Worm (Caenorhabditis elegans) whole organism, L4 larva: ENCODE results near the gene gcy-6.

Experiments used
- D1046.2 ChIP-seq: fragments of 200-800 bp; sonication (Bioruptor generic); IDR thresholded peaks from 2 replicates; pipeline ENCODE4 v1.3.6; 2022; ENCODE audit warnings: missing genetic modification characterization, missing compliant biosample characterization
- F44E2.7 ChIP-seq: fragments of 200-800 bp; sonication (Bioruptor generic); IDR thresholded peaks from 2 replicates; pipeline ENCODE4 v2.1.2; 2022; ENCODE audit warnings: missing genetic modification characterization, missing compliant biosample characterization
- R02D3.7 ChIP-seq: fragments of 150-350 bp; sonication (generic microtip); optimal IDR thresholded peaks from 3 replicates; lab custom pipeline; 2014; ENCODE audit warnings: missing biosample characterization, missing genetic modification characterization
- T20F7.1 ChIP-seq: fragments of 200-800 bp; sonication (Bioruptor generic); optimal IDR thresholded peaks from 2 replicates; lab custom pipeline; 2018; ENCODE audit warnings: mild to moderate bottlenecking, missing genetic modification characterization, missing compliant biosample characterization
- Y105C5A.15 ChIP-seq: fragments of 200-800 bp; sonication (Bioruptor generic); IDR thresholded peaks from 2 replicates; pipeline ENCODE4 v1.3.6; 2022; ENCODE audit warnings: missing genetic modification characterization, missing compliant biosample characterization
- Y5F2A.4 ChIP-seq: fragments of 200-800 bp; sonication (Bioruptor generic); optimal IDR thresholded peaks from 2 replicates; lab custom pipeline; 2018; ENCODE audit warnings: mild to moderate bottlenecking, missing genetic modification characterization, missing compliant biosample characterization
- ZK546.5 ChIP-seq, 2 experiments: sonication (generic microtip); optimal IDR thresholded peaks; 2 replicates each; lab custom pipeline; 2017; ENCODE audit warnings: missing biosample characterization in 2 of 2, missing genetic modification characterization in 2 of 2
- attf-4 ChIP-seq: sonication (generic microtip); optimal IDR thresholded peaks from 3 replicates; lab custom pipeline; 2017; ENCODE audit warnings: missing biosample characterization, missing genetic modification characterization
- ceh-20 ChIP-seq: fragments of 200-800 bp; sonication (Bioruptor generic); IDR thresholded peaks from 2 replicates; pipeline ENCODE4 v1.3.6; 2022; ENCODE audit warnings: missing genetic modification reagents, missing genetic modification characterization, missing compliant biosample characterization
- ceh-32 ChIP-seq: sonication (generic microtip); optimal IDR thresholded peaks from 2 replicates; lab custom pipeline; 2016; ENCODE audit warnings: mild to moderate bottlenecking, missing genetic modification characterization, missing compliant biosample characterization; ENCODE audit not compliant: poor library complexity
- ceh-62 ChIP-seq: sonication (generic microtip); optimal IDR thresholded peaks from 2 replicates; lab custom pipeline; 2017; ENCODE audit warnings: missing biosample characterization, missing genetic modification characterization
- ces-1 ChIP-seq: fragments of 150-350 bp; sonication (generic microtip); optimal IDR thresholded peaks from 4 replicates; lab custom pipeline; 2014; ENCODE audit warnings: missing biosample characterization, missing genetic modification reagents, missing genetic modification characterization
- cey-2 ChIP-seq: sonication (generic microtip); optimal IDR thresholded peaks from 3 replicates; lab custom pipeline; 2017; ENCODE audit warnings: missing genetic modification characterization, mild to moderate bottlenecking, missing compliant biosample characterization, antibody characterized with exemption, borderline replicate concordance; ENCODE audit not compliant: insufficient read depth
- daf-16 ChIP-seq, 3 experiments: sonication (generic microtip); optimal IDR thresholded peaks; 2 replicates each; lab custom pipeline; 2016 to 2017; ENCODE audit warnings: missing genetic modification characterization in 3 of 3, missing genetic modification reagents in 3 of 3, mild to moderate bottlenecking in 2 of 3, missing compliant biosample characterization in 2 of 3, missing biosample characterization in 1 of 3, moderate library complexity in 1 of 3
- daf-8 ChIP-seq: fragments of 200-800 bp; sonication (Bioruptor generic); IDR thresholded peaks from 2 replicates; pipeline ENCODE4 v1.3.6; 2022; ENCODE audit warnings: missing genetic modification characterization, missing compliant biosample characterization
- dmd-6 ChIP-seq: fragments of 200-800 bp; sonication (Bioruptor generic); IDR thresholded peaks from 2 replicates; pipeline ENCODE4 v1.3.6; 2022; ENCODE audit warnings: missing genetic modification reagents, missing genetic modification characterization, missing compliant biosample characterization
- dmd-8 ChIP-seq: fragments of 200-800 bp; sonication (Bioruptor generic); IDR thresholded peaks from 2 replicates; pipeline ENCODE4 v1.3.6; 2022; ENCODE audit warnings: missing genetic modification characterization, missing compliant biosample characterization
- dpl-1 ChIP-seq: fragments of 150-350 bp; optimal IDR thresholded peaks from 2 replicates; lab custom pipeline; 2014; ENCODE audit warnings: missing biosample characterization, missing genetic modification reagents, missing genetic modification characterization
- dve-1 ChIP-seq: sonication (generic microtip); optimal IDR thresholded peaks from 2 replicates; lab custom pipeline; 2017; ENCODE audit warnings: antibody characterized with exemption, mild to moderate bottlenecking, missing genetic modification characterization, missing compliant biosample characterization; ENCODE audit not compliant: insufficient read depth
- egl-43 ChIP-seq: fragments of 200-800 bp; sonication (Bioruptor generic); IDR thresholded peaks from 2 replicates; pipeline ENCODE4 v1.3.6; 2022; ENCODE audit warnings: missing genetic modification reagents, missing genetic modification characterization, missing compliant biosample characterization
- gei-8 ChIP-seq: fragments of 200-800 bp; sonication (Bioruptor generic); optimal IDR thresholded peaks from 2 replicates; lab custom pipeline; 2018; ENCODE audit warnings: mild to moderate bottlenecking, missing genetic modification characterization, missing compliant biosample characterization
- hlh-30 ChIP-seq: sonication (generic microtip); optimal IDR thresholded peaks from 2 replicates; lab custom pipeline; 2017; ENCODE audit warnings: antibody characterized with exemption, mild to moderate bottlenecking, missing genetic modification characterization, missing compliant biosample characterization; ENCODE audit not compliant: insufficient read depth
- lin-1 ChIP-seq: fragments of 200-800 bp; sonication (Bioruptor generic); IDR thresholded peaks from 2 replicates; pipeline ENCODE4 v1.3.6; 2022; ENCODE audit warnings: missing genetic modification reagents, missing genetic modification characterization, missing compliant biosample characterization
- lin-13 ChIP-seq: fragments of 150-350 bp; optimal IDR thresholded peaks from 2 replicates; lab custom pipeline; 2014; ENCODE audit warnings: missing biosample characterization, missing genetic modification reagents, missing genetic modification characterization
- lin-38 ChIP-seq: fragments of 200-800 bp; sonication (Bioruptor generic); IDR thresholded peaks from 2 replicates; pipeline ENCODE4 v1.3.6; 2022; ENCODE audit warnings: missing genetic modification reagents, missing genetic modification characterization, missing compliant biosample characterization
- lsy-2 ChIP-seq, 2 experiments: fragments of 150-350 bp in 1 of 2; sonication (generic microtip) in 1 of 2; optimal IDR thresholded peaks; 2 replicates each; lab custom pipeline; 2014 to 2017; ENCODE audit warnings: missing biosample characterization in 2 of 2, missing genetic modification characterization in 2 of 2
- mdt-29 ChIP-seq: fragments of 200-800 bp; sonication (Bioruptor generic); IDR thresholded peaks from 2 replicates; pipeline ENCODE4 v1.3.6; 2022; ENCODE audit warnings: missing genetic modification reagents, missing genetic modification characterization, missing compliant biosample characterization
- mep-1 ChIP-seq: fragments of 150-350 bp; sonication (generic microtip); optimal IDR thresholded peaks from 3 replicates; lab custom pipeline; 2014; ENCODE audit warnings: missing biosample characterization, missing genetic modification characterization
- mes-2 ChIP-seq: sonication (generic microtip); optimal IDR thresholded peaks from 2 replicates; lab custom pipeline; 2016; ENCODE audit warnings: missing genotype, mild to moderate bottlenecking, missing genetic modification characterization, missing compliant biosample characterization; ENCODE audit not compliant: poor library complexity, severe bottlenecking
- nhr-10 ChIP-seq: fragments of 150-350 bp; optimal IDR thresholded peaks from 2 replicates; lab custom pipeline; 2014; ENCODE audit warnings: missing biosample characterization, missing genetic modification characterization
- nhr-102 ChIP-seq: sonication (generic microtip); optimal IDR thresholded peaks from 2 replicates; lab custom pipeline; 2016; ENCODE audit warnings: mild to moderate bottlenecking, missing genetic modification characterization, moderate library complexity, missing compliant biosample characterization
- nhr-11 ChIP-seq: fragments of 150-350 bp; optimal IDR thresholded peaks from 2 replicates; lab custom pipeline; 2014; ENCODE audit warnings: missing biosample characterization, missing genetic modification characterization
- nhr-111 ChIP-seq: fragments of 200-800 bp; sonication (Bioruptor generic); optimal IDR thresholded peaks from 2 replicates; lab custom pipeline; 2018; ENCODE audit warnings: mild to moderate bottlenecking, missing genetic modification characterization, missing compliant biosample characterization
- nhr-28 ChIP-seq: fragments of 150-350 bp; optimal IDR thresholded peaks from 2 replicates; lab custom pipeline; 2014; ENCODE audit warnings: missing biosample characterization, missing genetic modification characterization
- nhr-48 ChIP-seq: sonication (generic microtip); optimal IDR thresholded peaks from 2 replicates; lab custom pipeline; 2016; ENCODE audit warnings: mild to moderate bottlenecking, missing genetic modification characterization, missing compliant biosample characterization
- nhr-77 ChIP-seq: fragments of 150-350 bp; optimal IDR thresholded peaks from 2 replicates; lab custom pipeline; 2014; ENCODE audit warnings: missing biosample characterization, missing genetic modification characterization
- php-3 ChIP-seq: fragments of 200-800 bp; sonication (Bioruptor generic); IDR thresholded peaks from 2 replicates; pipeline ENCODE4 v1.3.6; 2022; ENCODE audit warnings: missing genetic modification reagents, missing genetic modification characterization, missing compliant biosample characterization
- saeg-2 ChIP-seq: fragments of 200-800 bp; sonication (Bioruptor generic); IDR thresholded peaks from 2 replicates; pipeline ENCODE4 v1.3.6; 2022; ENCODE audit warnings: missing genetic modification reagents, missing genetic modification characterization, missing compliant biosample characterization
- sdz-12 ChIP-seq: fragments of 200-800 bp; sonication (Bioruptor generic); optimal IDR thresholded peaks from 2 replicates; lab custom pipeline; 2018; ENCODE audit warnings: mild to moderate bottlenecking, missing genetic modification characterization, missing compliant biosample characterization
- set-16 ChIP-seq: fragments of 200-800 bp; sonication (Bioruptor generic); IDR thresholded peaks from 2 replicates; pipeline ENCODE4 v1.3.6; 2022; ENCODE audit warnings: missing genetic modification reagents, missing genetic modification characterization, missing compliant biosample characterization
- snpc-1.2 ChIP-seq: fragments of 200-800 bp; sonication (Bioruptor generic); IDR thresholded peaks from 2 replicates; pipeline ENCODE4 v1.3.6; 2022; ENCODE audit warnings: missing genetic modification reagents, missing genetic modification characterization, missing compliant biosample characterization
- spr-3 ChIP-seq: fragments of 200-800 bp; sonication (Bioruptor generic); optimal IDR thresholded peaks from 2 replicates; lab custom pipeline; 2018; ENCODE audit warnings: mild to moderate bottlenecking, missing genetic modification characterization, missing compliant biosample characterization
- unc-130 ChIP-seq: sonication (generic microtip); optimal IDR thresholded peaks from 2 replicates; lab custom pipeline; 2016; ENCODE audit warnings: missing genetic modification reagents, missing genetic modification characterization, missing compliant biosample characterization
- unc-62 ChIP-seq, 3 experiments: fragments of 150-350 bp in 1 of 3; sonication (generic microtip); optimal IDR thresholded peaks in 2 of 3; peaks in 1 of 3; 1 replicate in 1 of 3; 2 replicates in 2 of 3; lab custom pipeline; 2014 to 2017; ENCODE audit warnings: missing biosample characterization in 3 of 3, missing genetic modification characterization in 3 of 3, missing genetic modification reagents in 3 of 3, missing genotype in 1 of 3
- vab-7 ChIP-seq: fragments of 200-800 bp; sonication (Bioruptor generic); IDR thresholded peaks from 2 replicates; pipeline ENCODE4 v1.3.6; 2022; ENCODE audit warnings: missing genetic modification reagents, missing genetic modification characterization, missing compliant biosample characterization
- zfp-3 ChIP-seq: fragments of 200-800 bp; sonication (Bioruptor generic); conservative IDR thresholded peaks from 2 replicates; pipeline ENCODE4 v1.3.6; 2022; ENCODE audit warnings: missing genetic modification reagents, missing genetic modification characterization, missing compliant biosample characterization

Gene gcy-6

ce11 chrV:10338305-10338992 is 24.6 kb upstream of the gcy-6 start, which contains the start of gene arx-2:
arx-2 (minus strand) TSS chrV:10338355.
- TF ChIP-seq zfp-3, result no peak
- TF ChIP-seq dpl-1 (GFP tag; lab: Kevin White, UChicago), result peak; percentile 49
- no peak for TF ChIP-seq R02D3.7 (tag; lab: Kevin White, UChicago)
- TF ChIP-seq ZK546.5 (tag; optimal IDR thresholded peaks at IDR 0.05; lab: Kevin White, UChicago), result no peak
- TF ChIP-seq D1046.2 (GFP tag; lab: Robert Waterston, UW), result no peak
- no peak for TF ChIP-seq vab-7 (GFP tag; lab: Robert Waterston, UW)
- peak; percentile 3 for TF ChIP-seq unc-130 (GFP tag; lab: Kevin White, UChicago)
- TF ChIP-seq nhr-77 (tag; lab: Kevin White, UChicago), result peak; percentile 53
- peak; percentile 62 for TF ChIP-seq mes-2 (tag; lab: Kevin White, UChicago)
- TF ChIP-seq lin-38 (GFP tag; lab: Robert Waterston, UW), result peak; percentile 87
- TF ChIP-seq nhr-11 (tag; lab: Kevin White, UChicago), result no peak
- TF ChIP-seq T20F7.1 (GFP tag; lab: Kevin White, UChicago), result peak; percentile 27
- TF ChIP-seq lsy-2 (tag; optimal IDR thresholded peaks at IDR 0.05; lab: Kevin White, UChicago), result peak in 1 of 2 experiments; percentile 61
- TF ChIP-seq mep-1 (tag; lab: Kevin White, UChicago), result peak; percentile 56
- TF ChIP-seq nhr-28 (tag; lab: Kevin White, UChicago), result peak; percentile 64
- TF ChIP-seq hlh-30 (tag; lab: Kevin White, UChicago), result peak; percentile 29
- TF ChIP-seq dve-1, result peak; percentile 41
- TF ChIP-seq php-3 (GFP tag; lab: Robert Waterston, UW), result no peak
- TF ChIP-seq daf-8 (GFP tag; lab: Robert Waterston, UW), result no peak

ce11 chrV:10333843-10334242 is 20.0 kb upstream of the gcy-6 start:
- TF ChIP-seq saeg-2 (GFP tag; lab: Robert Waterston, UW) (no peak), unc-62 (GFP tag; optimal IDR thresholded peaks at IDR 0.05 in 1 of 2; lab: Kevin White, UChicago) (no peak), unc-62 (tag; optimal IDR thresholded peaks at IDR 0.05; lab: Kevin White, UChicago) (no peak), F44E2.7 (GFP tag; lab: Robert Waterston, UW) (no peak), daf-16 (GFP tag; optimal IDR thresholded peaks at IDR 0.05; lab: Kevin White, UChicago) (no peak), daf-16 (tag; optimal IDR thresholded peaks at IDR 0.05; lab: Kevin White, UChicago) (no peak), nhr-48 (tag; lab: Kevin White, UChicago) (peak; percentile 74), nhr-102 (tag; lab: Kevin White, UChicago) (no peak), nhr-10 (tag; lab: Kevin White, UChicago) (no peak), sdz-12 (GFP tag; lab: Kevin White, UChicago) (no peak), ceh-32 (tag; lab: Kevin White, UChicago) (no peak), nhr-77 (tag; lab: Kevin White, UChicago) (no peak), nhr-111 (GFP tag; lab: Kevin White, UChicago) (no peak), gei-8 (GFP tag; lab: Kevin White, UChicago) (no peak), lin-38 (GFP tag; lab: Robert Waterston, UW) (no peak), mdt-29 (no peak), ces-1 (no peak), set-16 (GFP tag; lab: Robert Waterston, UW) (no peak), egl-43 (no peak), snpc-1.2 (GFP tag; lab: Robert Waterston, UW) (no peak), daf-8 (GFP tag; lab: Robert Waterston, UW) (no peak), dpl-1 (GFP tag; lab: Kevin White, UChicago) (no peak), spr-3 (GFP tag; lab: Kevin White, UChicago) (no peak), R02D3.7 (tag; lab: Kevin White, UChicago) (no peak), ceh-62 (no peak), ceh-20 (0 out of 2 replicates have a peak, but pooled peaks have one; percentile 21), D1046.2 (GFP tag; lab: Robert Waterston, UW) (no peak), Y105C5A.15 (GFP tag; lab: Robert Waterston, UW) (no peak), Y5F2A.4 (GFP tag; lab: Kevin White, UChicago) (no peak), lin-13 (GFP tag; lab: Kevin White, UChicago) (no peak), dmd-8 (no peak), dmd-6 (GFP tag; lab: Robert Waterston, UW) (peak; percentile 98), lin-1 (GFP tag; lab: Robert Waterston, UW) (no peak), attf-4 (tag; lab: Kevin White, UChicago) (no peak), cey-2 (tag; lab: Kevin White, UChicago) (no peak), nhr-28 (tag; lab: Kevin White, UChicago) (peak; percentile 47)
